Fruit fly (Drosophila melanogaster) whole organism, embryonic: ENCODE results near the gene CG5181.

Experiments
- Bdp1 ChIP-seq: fragments of 200-800 bp; sonication (Bioruptor generic); optimal IDR thresholded peaks from 3 replicates; lab custom pipeline; 2016; ENCODE audit warnings: missing biosample characterization, missing genetic modification characterization
- Blimp-1 ChIP-seq: fragments of 200-800 bp; sonication (Bioruptor generic); optimal IDR thresholded peaks from 3 replicates; lab custom pipeline; 2018; ENCODE audit warnings: missing biosample characterization, missing genetic modification characterization, mild to moderate bottlenecking, moderate library complexity, missing genetic modification reagents
- CG11398 ChIP-seq: fragments of 200-800 bp; sonication (Bioruptor generic); optimal IDR thresholded peaks from 2 replicates; lab custom pipeline; 2016; ENCODE audit warnings: missing biosample characterization, missing genetic modification characterization
- CG12744 ChIP-seq: fragments of 200-800 bp; sonication (Bioruptor generic); optimal IDR thresholded peaks from 2 replicates; lab custom pipeline; 2016; ENCODE audit warnings: missing biosample characterization, missing genetic modification characterization
- CG12769 ChIP-seq: fragments of 200-800 bp; sonication (Bioruptor generic); optimal IDR thresholded peaks from 2 replicates; lab custom pipeline; 2019; ENCODE audit warnings: missing biosample characterization, mild to moderate bottlenecking, missing genetic modification characterization, moderate library complexity
- CG13287 ChIP-seq: fragments of 200-800 bp; sonication (Bioruptor generic); IDR thresholded peaks from 2 replicates; pipeline ENCODE4 v1.3.6; 2022; ENCODE audit warnings: missing biosample characterization, missing genetic modification characterization; ENCODE audit not compliant: partially characterized antibody
- CG13624 ChIP-seq: fragments of 200-800 bp; sonication (Bioruptor generic); optimal IDR thresholded peaks from 2 replicates; lab custom pipeline; 2016; ENCODE audit warnings: missing biosample characterization, missing genetic modification characterization
- CG1529 ChIP-seq: fragments of 200-800 bp; sonication (Bioruptor generic); optimal IDR thresholded peaks from 3 replicates; lab custom pipeline; 2018; ENCODE audit warnings: missing biosample characterization, missing genetic modification characterization
- CG16779 ChIP-seq: fragments of 200-800 bp; sonication (Bioruptor generic); IDR thresholded peaks from 2 replicates; pipeline ENCODE4 v1.3.6; 2022; ENCODE audit warnings: missing biosample characterization, missing genetic modification characterization
- CG16813 ChIP-seq: fragments of 200-800 bp; sonication (Bioruptor generic); IDR thresholded peaks from 3 replicates; pipeline ENCODE4 v1.3.6; 2022; ENCODE audit warnings: missing biosample characterization, missing genetic modification characterization; ENCODE audit not compliant: partially characterized antibody
- CG17612 ChIP-seq: fragments of 200-800 bp; sonication (Bioruptor generic); IDR thresholded peaks from 2 replicates; pipeline ENCODE4 v1.3.6; 2022; ENCODE audit warnings: missing biosample characterization, missing genetic modification characterization
- CG17802 ChIP-seq: fragments of 200-800 bp; sonication (Bioruptor generic); optimal IDR thresholded peaks from 2 replicates; lab custom pipeline; 2018; ENCODE audit warnings: missing biosample characterization, mild to moderate bottlenecking, missing genetic modification characterization, moderate library complexity
- CG18476 ChIP-seq: fragments of 200-800 bp; sonication (Bioruptor generic); optimal IDR thresholded peaks from 2 replicates; lab custom pipeline; 2016; ENCODE audit warnings: missing biosample characterization, mild to moderate bottlenecking, missing genetic modification characterization
- CG31224 ChIP-seq: fragments of 200-800 bp; sonication (Bioruptor generic); IDR thresholded peaks from 2 replicates; pipeline ENCODE4 v1.3.6; 2022; ENCODE audit warnings: missing biosample characterization, missing genetic modification characterization
- CG32767 ChIP-seq: fragments of 200-800 bp; sonication (Bioruptor generic); IDR thresholded peaks from 2 replicates; pipeline ENCODE4 v1.3.6; 2022; ENCODE audit warnings: missing biosample characterization, missing genetic modification characterization
- CG34224 ChIP-seq: fragments of 200-800 bp; sonication (Bioruptor generic); IDR thresholded peaks from 3 replicates; pipeline ENCODE4 v1.3.6; 2022; ENCODE audit warnings: missing biosample characterization, missing genetic modification characterization; ENCODE audit not compliant: partially characterized antibody
- CG34422 ChIP-seq: fragments of 200-800 bp; sonication (Bioruptor generic); IDR thresholded peaks from 3 replicates; pipeline ENCODE4 v1.3.6; 2022; ENCODE audit warnings: missing biosample characterization, missing genetic modification characterization
- CG43689 ChIP-seq: fragments of 200-800 bp; sonication (Bioruptor generic); IDR thresholded peaks from 2 replicates; pipeline ENCODE4 v1.3.6; 2022; ENCODE audit warnings: missing biosample characterization, missing genetic modification characterization
- CG4820 ChIP-seq: fragments of 200-800 bp; sonication (Bioruptor generic); optimal IDR thresholded peaks from 3 replicates; lab custom pipeline; 2016; ENCODE audit warnings: missing biosample characterization, missing genetic modification characterization
- CG4854 ChIP-seq: fragments of 200-800 bp; sonication (Bioruptor generic); optimal IDR thresholded peaks from 2 replicates; lab custom pipeline; 2016; ENCODE audit warnings: missing biosample characterization, missing genetic modification characterization, inconsistent platforms
- CG6813 ChIP-seq: fragments of 200-800 bp; sonication (Bioruptor generic); optimal IDR thresholded peaks from 2 replicates; lab custom pipeline; 2017; ENCODE audit warnings: missing biosample characterization, missing genetic modification characterization, mild to moderate bottlenecking, moderate library complexity, missing genetic modification reagents
- CG7786 ChIP-seq: fragments of 200-800 bp; sonication (Bioruptor generic); optimal IDR thresholded peaks from 2 replicates; lab custom pipeline; 2016; ENCODE audit warnings: missing biosample characterization, missing genetic modification characterization
- CG8281 ChIP-seq: fragments of 200-800 bp; sonication (Bioruptor generic); optimal IDR thresholded peaks from 2 replicates; lab custom pipeline; 2018; ENCODE audit warnings: missing biosample characterization, mild to moderate bottlenecking, missing genetic modification characterization, moderate library complexity
- CG9932 ChIP-seq: fragments of 200-800 bp; sonication (Bioruptor generic); IDR thresholded peaks from 2 replicates; pipeline ENCODE4 v1.3.6; 2022; ENCODE audit warnings: missing biosample characterization, missing genetic modification characterization
- Ets97D ChIP-seq: fragments of 200-800 bp; sonication (Bioruptor generic); optimal IDR thresholded peaks from 3 replicates; lab custom pipeline; 2016; ENCODE audit warnings: missing biosample characterization, missing genetic modification characterization
- Gug ChIP-seq: fragments of 200-800 bp; sonication (Bioruptor generic); IDR thresholded peaks from 4 replicates; pipeline ENCODE4 v1.3.6; 2022; ENCODE audit warnings: missing biosample characterization, missing genetic modification characterization
- HHEX ChIP-seq: fragments of 200-800 bp; sonication (Bioruptor generic); optimal IDR thresholded peaks from 3 replicates; lab custom pipeline; 2017; ENCODE audit warnings: missing biosample characterization, mild to moderate bottlenecking, missing genetic modification characterization, missing genetic modification reagents
- Hey ChIP-seq: fragments of 200-800 bp; sonication (Bioruptor generic); optimal IDR thresholded peaks from 3 replicates; lab custom pipeline; 2018; ENCODE audit warnings: missing biosample characterization, mild to moderate bottlenecking, missing genetic modification characterization
- Max ChIP-seq: fragments of 200-800 bp; sonication (Bioruptor generic); optimal IDR thresholded peaks from 2 replicates; lab custom pipeline; 2016; ENCODE audit warnings: missing biosample characterization, mild to moderate bottlenecking, missing genetic modification characterization
- Med ChIP-seq: fragments of 200-800 bp; sonication (Bioruptor generic); peaks from one replicate; lab custom pipeline; 2016; ENCODE audit warnings: missing biosample characterization, missing genetic modification characterization, mild to moderate bottlenecking, inconsistent platforms, moderate library complexity
- Neu2 ChIP-seq: fragments of 200-800 bp; sonication (Bioruptor generic); optimal IDR thresholded peaks from 3 replicates; lab custom pipeline; 2016; ENCODE audit warnings: missing biosample characterization, missing genetic modification characterization, borderline replicate concordance
- NfI ChIP-seq: fragments of 200-800 bp; sonication (Bioruptor generic); optimal IDR thresholded peaks from 3 replicates; lab custom pipeline; 2018; ENCODE audit warnings: missing biosample characterization, mild to moderate bottlenecking, missing genetic modification characterization, moderate library complexity
- PHDP ChIP-seq: fragments of 200-800 bp; sonication (Bioruptor generic); optimal IDR thresholded peaks from 3 replicates; lab custom pipeline; 2018; ENCODE audit warnings: missing biosample characterization, mild to moderate bottlenecking, missing genetic modification characterization, moderate library complexity
- Taf1 ChIP-seq: fragments of 200-800 bp; sonication (Bioruptor generic); IDR thresholded peaks from 2 replicates; pipeline ENCODE4 v1.3.6; 2022; ENCODE audit warnings: missing biosample characterization, missing genetic modification characterization
- Vsx1 ChIP-seq: fragments of 200-800 bp; sonication (Bioruptor generic); optimal IDR thresholded peaks from 2 replicates; lab custom pipeline; 2017; ENCODE audit warnings: missing biosample characterization, mild to moderate bottlenecking, missing genetic modification characterization, missing genetic modification reagents
- ap ChIP-seq: fragments of 200-800 bp; sonication (Bioruptor generic); IDR thresholded peaks from 2 replicates; pipeline ENCODE4 v1.3.6; 2022; ENCODE audit warnings: missing biosample characterization, missing genetic modification characterization
- ara ChIP-seq: fragments of 200-800 bp; sonication (Bioruptor generic); IDR thresholded peaks from 2 replicates; pipeline ENCODE4 v1.3.6; 2022; ENCODE audit warnings: missing biosample characterization, missing genetic modification characterization
- az2 ChIP-seq: fragments of 200-800 bp; sonication (Bioruptor generic); optimal IDR thresholded peaks from 3 replicates; lab custom pipeline; 2016; ENCODE audit warnings: missing biosample characterization, missing genetic modification characterization
- chif ChIP-seq, 2 experiments: fragments of 200-800 bp; sonication (Bioruptor generic); optimal IDR thresholded peaks; 3 replicates each; lab custom pipeline; 2016; ENCODE audit warnings: missing biosample characterization in 2 of 2, missing genetic modification characterization in 2 of 2
- corto ChIP-seq: fragments of 200-800 bp; sonication (Bioruptor generic); optimal IDR thresholded peaks from 2 replicates; lab custom pipeline; 2016; ENCODE audit warnings: missing biosample characterization, mild to moderate bottlenecking, missing genetic modification characterization, moderate library complexity
- dpn ChIP-seq, 2 experiments: fragments of 200-800 bp; sonication (Bioruptor generic); optimal IDR thresholded peaks; 3 replicates each; lab custom pipeline; 2016; ENCODE audit warnings: missing biosample characterization in 2 of 2, missing genetic modification characterization in 2 of 2
- h ChIP-seq: fragments of >200 bp; optimal IDR thresholded peaks from 2 replicates; lab custom pipeline; 2017
- kni ChIP-seq: fragments of 200-800 bp; sonication (Bioruptor generic); optimal IDR thresholded peaks from 3 replicates; lab custom pipeline; 2017; ENCODE audit warnings: mild to moderate bottlenecking, missing biosample characterization, missing genetic modification reagents, missing genetic modification characterization
- knrl ChIP-seq: fragments of 200-800 bp; sonication (Bioruptor generic); IDR thresholded peaks from 3 replicates; pipeline ENCODE4 v1.3.6; 2022; ENCODE audit warnings: missing biosample characterization, missing genetic modification characterization; ENCODE audit not compliant: partially characterized antibody
- p53 ChIP-seq: fragments of 200-800 bp; sonication (Bioruptor generic); optimal IDR thresholded peaks from 2 replicates; lab custom pipeline; 2016; ENCODE audit warnings: missing biosample characterization, missing genetic modification characterization
- pan ChIP-seq, 4 experiments: fragments of >200 bp in 3 of 4; fragments of 200-800 bp in 1 of 4; sonication (Bioruptor generic) in 1 of 4; optimal IDR thresholded peaks in 3 of 4; IDR thresholded peaks in 1 of 4; 2 replicates each; pipeline versions ENCODE4 v1.3.6 to Lab custom; 2017 to 2022; ENCODE audit warnings: missing biosample characterization in 2 of 4, missing genetic modification characterization in 2 of 4, mixed read lengths in 1 of 4
- sim ChIP-seq: fragments of 200-800 bp; sonication (Bioruptor generic); IDR thresholded peaks from 2 replicates; pipeline ENCODE4 v1.3.6; 2022; ENCODE audit warnings: missing biosample characterization, missing genetic modification characterization
- vvl ChIP-seq: fragments of 200-800 bp; sonication (Bioruptor generic); IDR thresholded peaks from 2 replicates; pipeline ENCODE4 v1.3.6; 2022; ENCODE audit warnings: missing biosample characterization, missing genetic modification characterization
- wek ChIP-seq: fragments of 200-800 bp; sonication (Bioruptor generic); optimal IDR thresholded peaks from 3 replicates; lab custom pipeline; 2018; ENCODE audit warnings: missing biosample characterization, mild to moderate bottlenecking, missing genetic modification characterization, moderate library complexity
- zf30C ChIP-seq: fragments of 200-800 bp; sonication (Bioruptor generic); optimal IDR thresholded peaks from 3 replicates; lab custom pipeline; 2018; ENCODE audit warnings: missing biosample characterization, mild to moderate bottlenecking, missing genetic modification characterization

CG5181 gene

dm6 chr2L:7401627-7402026 lies 8.0 kb downstream of the CG5181 start (continued):
- TF ChIP-seq PHDP (tag; lab: Kevin White, UChicago) (peak; percentile 77), CG32767 (0 out of 2 replicates have a peak, but pooled peaks have one; percentile 37), CG17612 (0 out of 2 replicates have a peak, but pooled peaks have one; percentile 53), chif (GFP tag; optimal IDR thresholded peaks at IDR 0.05; lab: Kevin White, UChicago) (peak; percentile 40 to 42), dpn (GFP tag; optimal IDR thresholded peaks at IDR 0.05; lab: Kevin White, UChicago) (peak; percentile 6 to 48), ara (GFP tag; lab: Robert Waterston, UW) (peak; percentile 71), CG4854 (peak; percentile 60), CG13624 (no peak), CG18476 (peak; percentile 40), CG12744 (no peak), az2 (GFP tag; lab: Kevin White, UChicago) (peak; percentile 67), Blimp-1 (GFP tag; lab: Kevin White, UChicago) (peak; percentile 75), CG11398 (GFP tag; lab: Kevin White, UChicago) (no peak), CG1529 (peak; percentile 11), CG43689 (GFP tag; lab: Robert Waterston, UW) (no peak), CG6813 (peak; percentile 37), CG17802 (tag; lab: Kevin White, UChicago) (no peak), CG7786 (peak; percentile 13), pan (optimal IDR thresholded peaks at IDR 0.05; lab: Kevin White, UChicago) (no peak), pan (GFP tag; optimal IDR thresholded peaks at IDR 0.05 in 1 of 2, IDR thresholded peaks at IDR 0.05 in 1 of 2) (peak in 1 of 2 experiments; percentile 86), Max (GFP tag; lab: Kevin White, UChicago) (peak; percentile 66), sim (GFP tag; lab: Robert Waterston, UW) (peak; percentile 81), Bdp1 (GFP tag; lab: Kevin White, UChicago) (no peak), CG16813 (GFP tag; lab: Robert Waterston, UW) (no peak), knrl (GFP tag; lab: Robert Waterston, UW) (no peak), Vsx1 (GFP tag; lab: Kevin White, UChicago) (peak; percentile 4), CG13287 (GFP tag; lab: Robert Waterston, UW) (no peak), CG8281 (tag; lab: Kevin White, UChicago) (peak; percentile 7), CG12769 (tag; lab: Kevin White, UChicago) (peak; percentile 71), CG34224 (no peak), zf30C (GFP tag; lab: Kevin White, UChicago) (no peak), p53 (no peak), wek (GFP tag; lab: Kevin White, UChicago) (no peak), corto (no peak), Taf1 (peak; percentile 66; the same call in 1 of the 2 replicates), Gug (0 out of 4 replicates have a peak, but pooled peaks have one; percentile 30), CG16779 (no peak), vvl (GFP tag; lab: Robert Waterston, UW) (peak; percentile 93), h (lab: Kevin White, UChicago) (no peak), CG4820 (GFP tag; lab: Kevin White, UChicago) (peak; percentile 54), NfI (GFP tag; lab: Kevin White, UChicago) (peak; percentile 79), CG31224 (GFP tag; lab: Robert Waterston, UW) (peak; percentile 63), ap (GFP tag; lab: Robert Waterston, UW) (no peak), HHEX (GFP tag; lab: Kevin White, UChicago) (peak; percentile 61), Neu2 (GFP tag; lab: Kevin White, UChicago) (no peak), Med (peak; percentile 75), Ets97D (GFP tag; lab: Kevin White, UChicago) (no peak), CG9932 (GFP tag; lab: Robert Waterston, UW) (peak; percentile 92), Hey (no peak), kni (GFP tag; lab: Kevin White, UChicago) (no peak), CG34422 (GFP tag; lab: Robert Waterston, UW) (peak; percentile 73; the same call in 2 of the 3 replicates)
